Worm (Caenorhabditis elegans) whole organism, L4 larva: ENCODE data around the gene srg-62.
"Not testable (repeated sequence)": the region's sequence is repeated elsewhere in the genome, so short reads cannot be mapped to it uniquely, and the experiment has no call there.

Source experiments
- dve-1 ChIP-seq: sonication (generic microtip); optimal IDR thresholded peaks from 2 replicates; lab custom pipeline; 2017; ENCODE audit warnings: antibody characterized with exemption, mild to moderate bottlenecking, missing genetic modification characterization, missing compliant biosample characterization; ENCODE audit not compliant: insufficient read depth
- lsy-2 ChIP-seq, 2 experiments: fragments of 150-350 bp in 1 of 2; sonication (generic microtip) in 1 of 2; optimal IDR thresholded peaks; 2 replicates each; lab custom pipeline; 2014 to 2017; ENCODE audit warnings: missing biosample characterization in 2 of 2, missing genetic modification characterization in 2 of 2
- mdt-29 ChIP-seq: fragments of 200-800 bp; sonication (Bioruptor generic); IDR thresholded peaks from 2 replicates; pipeline ENCODE4 v1.3.6; 2022; ENCODE audit warnings: missing genetic modification reagents, missing genetic modification characterization, missing compliant biosample characterization

ce11 chrV:2691703-2692102, 50.5 kb downstream of the srg-62 start:
- TF ChIP-seq mdt-29 (GFP tag; lab: Robert Waterston, UW); lsy-2 (tag; optimal IDR thresholded peaks at IDR 0.05; lab: Kevin White, UChicago); dve-1 (tag; lab: Kevin White, UChicago): not testable (repeated sequence)
